Fruit fly (Drosophila melanogaster) whole organism: ENCODE results near the gene Sws1.

Source experiments
- CG8478 ChIP-seq: fragments of >200 bp; optimal IDR thresholded peaks from 2 replicates; lab custom pipeline; 2018; ENCODE audit warnings: inconsistent platforms
- Dll ChIP-seq: fragments of >200 bp; optimal IDR thresholded peaks from 2 replicates; lab custom pipeline; 2017
- pan ChIP-seq: fragments of >200 bp; optimal IDR thresholded peaks from 2 replicates; lab custom pipeline; 2017
- psq ChIP-seq: fragments of >200 bp; optimal IDR thresholded peaks from 2 replicates; lab custom pipeline; 2017
- usp ChIP-seq: fragments of >200 bp; optimal IDR thresholded peaks from 2 replicates; lab custom pipeline; 2017; ENCODE audit warnings: missing biosample characterization, missing genetic modification characterization, mixed read lengths

DNA sequence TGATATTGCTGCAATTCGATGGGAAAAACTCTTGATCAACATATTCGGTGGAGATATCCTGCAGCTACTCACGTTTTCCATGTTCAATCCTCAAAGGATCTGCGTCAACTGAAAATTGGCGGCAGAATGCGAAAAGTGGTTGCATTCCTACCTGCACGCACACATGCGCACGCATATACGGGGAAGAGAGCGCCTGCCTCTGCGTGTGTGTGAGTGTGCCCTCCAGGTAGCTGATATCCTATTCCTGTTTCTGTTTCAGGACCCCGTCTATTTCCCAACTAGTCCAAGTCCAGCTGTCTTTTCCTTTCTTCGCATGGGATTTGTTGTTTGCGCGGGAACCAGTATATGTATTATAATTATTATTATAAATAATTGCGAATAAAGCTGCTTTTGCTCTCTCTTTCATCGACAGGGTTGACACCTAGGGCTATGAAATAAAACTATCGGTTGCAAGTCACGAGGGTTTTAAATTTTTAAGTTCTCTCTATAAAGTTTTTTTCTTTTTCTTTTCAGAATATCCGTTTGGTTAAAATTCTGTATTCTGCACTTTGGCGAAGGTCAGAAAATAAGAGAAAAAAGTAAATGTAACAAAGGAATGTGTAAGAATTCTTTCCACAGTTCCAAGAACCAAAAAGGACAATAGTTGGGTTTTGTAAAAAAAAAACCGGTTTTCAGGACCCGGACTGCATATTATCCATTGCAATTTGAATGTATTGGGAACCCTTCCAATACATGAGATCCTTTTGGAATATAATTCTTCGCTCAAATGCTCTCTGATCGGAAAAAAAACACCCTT, 1.9 kb upstream of the Sws1 start, which contains the start of gene insv:
- TF ChIP-seq usp (GFP tag; lab: Kevin White, UChicago), result no peak
- TF ChIP-seq CG8478 (lab: Kevin White, UChicago), result no peak
- no peak for TF ChIP-seq Dll (lab: Kevin White, UChicago)
- TF ChIP-seq pan (lab: Kevin White, UChicago), result no peak
- no peak for TF ChIP-seq psq (lab: Kevin White, UChicago)
